Fruit fly (Drosophila melanogaster): ENCODE results near the gene EMC2A.

EMC2A gene

dm6 chr3R:16972575-16972974 lies 23.3 kb downstream of the EMC2A start:
- peak; percentile 64 for TF ChIP-seq Nf-YC (tag; optimal IDR thresholded peaks at IDR 0.05)
- TF ChIP-seq CG14441 (GFP tag; IDR thresholded peaks at IDR 0.05): no peak
- TF ChIP-seq CG32767 (GFP tag; IDR thresholded peaks at IDR 0.05): peak; percentile 51; the same call in 1 of the 2 replicates
- TF ChIP-seq seq (GFP tag; IDR thresholded peaks at IDR 0.05): 0 out of 2 replicates have a peak, but pooled peaks have one; percentile 18
- TF ChIP-seq ewg (GFP tag; optimal IDR thresholded peaks at IDR 0.05): peak; percentile 73
- peak; percentile 53 for TF ChIP-seq Nf-YB (GFP tag; optimal IDR thresholded peaks at IDR 0.05)
- TF ChIP-seq onecut (GFP tag; IDR thresholded peaks at IDR 0.05): peak; percentile 28; the same call in 1 of the 2 replicates
- no peak for TF ChIP-seq CG1233 (GFP tag; optimal IDR thresholded peaks at IDR 0.05)
- no peak for TF ChIP-seq lov (optimal IDR thresholded peaks at IDR 0.05)
- 0 out of 3 replicates have a peak, but pooled peaks have one; percentile 38 for TF ChIP-seq lov (GFP tag; IDR thresholded peaks at IDR 0.05)

- TF ChIP-seq Elba2 (GFP tag; optimal IDR thresholded peaks at IDR 0.05): peak; percentile 41
- no peak for TF ChIP-seq CG15269 (tag; optimal IDR thresholded peaks at IDR 0.05)
Measured at dm6 chr3R:16972136-16972535, 23.7 kb downstream of the EMC2A start, which contains the start of gene Abd-B. Abd-B (minus strand) TSS chr3R:16972236.

dm6 chr3R:16969361-16970355 lies 26.2 kb downstream of the EMC2A start:
- TF ChIP-seq jigr1 (GFP tag; IDR thresholded peaks at IDR 0.05) (no peak), CG1024 (GFP tag; IDR thresholded peaks at IDR 0.05) (no peak), ab (GFP tag; optimal IDR thresholded peaks at IDR 0.05) (no peak), en (GFP tag; optimal IDR thresholded peaks at IDR 0.05) (no peak), CG4424 (GFP tag; optimal IDR thresholded peaks at IDR 0.05) (peak; percentile 63), vvl (GFP tag; IDR thresholded peaks at IDR 0.05) (peak; percentile 86), amos (GFP tag; IDR thresholded peaks at IDR 0.05; ENCODE audit: partially characterized antibody) (peak; percentile 31; the same call in 1 of the 2 replicates), CG10959 (GFP tag; IDR thresholded peaks at IDR 0.05) (no peak), unpg (GFP tag; optimal IDR thresholded peaks at IDR 0.05) (peak; percentile 83), Fer3 (tag; optimal IDR thresholded peaks at IDR 0.05) (no peak), Stat92E (GFP tag; optimal IDR thresholded peaks at IDR 0.05) (peak in 1 of 3 experiments; percentile 10), ci (GFP tag; IDR thresholded peaks at IDR 0.05) (peak; percentile 54; the same call in 2 of the 3 replicates), CG18011 (GFP tag; optimal IDR thresholded peaks at IDR 0.05) (no peak), Mad (GFP tag; optimal IDR thresholded peaks at IDR 0.05) (peak; percentile 9), row (GFP tag; IDR thresholded peaks at IDR 0.05) (peak; percentile 95), CG11695 (GFP tag; IDR thresholded peaks at IDR 0.05) (peak; percentile 54; the same call in 1 of the 3 replicates), pita (GFP tag; optimal IDR thresholded peaks at IDR 0.05) (peak; percentile 99), CG3065 (GFP tag; optimal IDR thresholded peaks at IDR 0.05) (no peak), Opbp (GFP tag; IDR thresholded peaks at IDR 0.05; ENCODE audit: partially characterized antibody) (peak; percentile 26; the same call in 2 of the 3 replicates), esg (GFP tag; conservative IDR thresholded peaks at IDR 0.05) (peak; percentile 42), sens-2 (GFP tag; IDR thresholded peaks at IDR 0.05) (0 out of 2 replicates have a peak, but pooled peaks have one; percentile 17), grau (tag; optimal IDR thresholded peaks at IDR 0.05) (peak; percentile 69), CG6854 (GFP tag; optimal IDR thresholded peaks at IDR 0.05) (peak; percentile 11), cg (GFP tag; optimal IDR thresholded peaks at IDR 0.05) (peak; percentile 97), CG31441 (GFP tag; IDR thresholded peaks at IDR 0.05) (peak; percentile 84), Adf1 (GFP tag; IDR thresholded peaks at IDR 0.05) (peak; percentile 20; the same call in 1 of the 2 replicates), chinmo (GFP tag; IDR thresholded peaks at IDR 0.05; ENCODE audit: partially characterized antibody) (peak; percentile 67; the same call in 2 of the 4 replicates), CG17802 (tag; optimal IDR thresholded peaks at IDR 0.05) (no peak), gcm (GFP tag; optimal IDR thresholded peaks at IDR 0.05) (peak; percentile 99), rib (GFP tag; IDR thresholded peaks at IDR 0.05) (0 out of 2 replicates have a peak, but pooled peaks have one; percentile 45), exex (tag; optimal IDR thresholded peaks at IDR 0.05) (no peak), sd (tag; optimal IDR thresholded peaks at IDR 0.05) (peak; percentile 67), CG3838 (GFP tag; optimal IDR thresholded peaks at IDR 0.05) (peak; percentile 39)
